Fruit fly (Drosophila melanogaster) whole organism, embryonic: Measurements from ENCODE around the gene Rbfox1.

Experiments used
- Ada2b ChIP-seq: fragments of 200-800 bp; sonication (Bioruptor generic); IDR thresholded peaks from 2 replicates; pipeline ENCODE4 v1.3.6; 2022; ENCODE audit warnings: missing biosample characterization, missing genetic modification characterization
- Atf3 ChIP-seq: fragments of 200-800 bp; sonication (Bioruptor generic); optimal IDR thresholded peaks from 3 replicates; lab custom pipeline; 2016; ENCODE audit warnings: missing biosample characterization, missing genetic modification characterization
- Blimp-1 ChIP-seq: fragments of 200-800 bp; sonication (Bioruptor generic); optimal IDR thresholded peaks from 3 replicates; lab custom pipeline; 2018; ENCODE audit warnings: missing biosample characterization, missing genetic modification characterization, mild to moderate bottlenecking, moderate library complexity, missing genetic modification reagents
- C15 ChIP-seq: fragments of 200-800 bp; sonication (Bioruptor generic); IDR thresholded peaks from 3 replicates; pipeline ENCODE4 v1.3.6; 2022; ENCODE audit warnings: missing biosample characterization, missing genetic modification characterization
- CG10209 ChIP-seq: fragments of 200-800 bp; sonication (Bioruptor generic); optimal IDR thresholded peaks from 3 replicates; lab custom pipeline; 2017; ENCODE audit warnings: missing biosample characterization, mild to moderate bottlenecking, missing genetic modification characterization, missing genetic modification reagents
- CG1024 ChIP-seq: fragments of 200-800 bp; sonication (Bioruptor generic); IDR thresholded peaks from 2 replicates; pipeline ENCODE4 v1.3.6; 2022; ENCODE audit warnings: missing biosample characterization, missing genetic modification characterization
- CG11247 ChIP-seq: fragments of 200-800 bp; sonication (Bioruptor generic); IDR thresholded peaks from 2 replicates; pipeline ENCODE4 v1.3.6; 2022; ENCODE audit warnings: missing biosample characterization, missing genetic modification characterization
- CG11398 ChIP-seq: fragments of 200-800 bp; sonication (Bioruptor generic); optimal IDR thresholded peaks from 2 replicates; lab custom pipeline; 2016; ENCODE audit warnings: missing biosample characterization, missing genetic modification characterization
- CG11696 ChIP-seq: fragments of 200-800 bp; sonication (Bioruptor generic); IDR thresholded peaks from 2 replicates; pipeline ENCODE4 v1.3.6; 2022; ENCODE audit warnings: missing biosample characterization, missing genetic modification characterization
- CG11723 ChIP-seq: fragments of 200-800 bp; sonication (Bioruptor generic); optimal IDR thresholded peaks from 2 replicates; lab custom pipeline; 2017; ENCODE audit warnings: missing biosample characterization, mild to moderate bottlenecking, missing genetic modification characterization
- CG13624 ChIP-seq: fragments of 200-800 bp; sonication (Bioruptor generic); optimal IDR thresholded peaks from 2 replicates; lab custom pipeline; 2016; ENCODE audit warnings: missing biosample characterization, missing genetic modification characterization
- CG15073 ChIP-seq: fragments of 200-800 bp; sonication (Bioruptor generic); optimal IDR thresholded peaks from 2 replicates; lab custom pipeline; 2016; ENCODE audit warnings: missing biosample characterization, missing genetic modification characterization
- CG17385 ChIP-seq: fragments of 200-800 bp; sonication (Bioruptor generic); optimal IDR thresholded peaks from 3 replicates; lab custom pipeline; 2018; ENCODE audit warnings: missing biosample characterization, mild to moderate bottlenecking, missing genetic modification characterization
- CG2116 ChIP-seq: fragments of 200-800 bp; sonication (Bioruptor generic); optimal IDR thresholded peaks from 3 replicates; lab custom pipeline; 2018; ENCODE audit warnings: missing biosample characterization, mild to moderate bottlenecking, missing genetic modification characterization
- CG2678 ChIP-seq: fragments of 200-800 bp; sonication (Bioruptor generic); optimal IDR thresholded peaks from 3 replicates; lab custom pipeline; 2019; ENCODE audit warnings: missing biosample characterization, mild to moderate bottlenecking, missing genetic modification characterization, moderate library complexity
- CG31224 ChIP-seq: fragments of 200-800 bp; sonication (Bioruptor generic); IDR thresholded peaks from 2 replicates; pipeline ENCODE4 v1.3.6; 2022; ENCODE audit warnings: missing biosample characterization, missing genetic modification characterization
- CG6654 ChIP-seq: fragments of 200-800 bp; sonication (Bioruptor generic); optimal IDR thresholded peaks from 2 replicates; lab custom pipeline; 2017; ENCODE audit warnings: missing biosample characterization, mild to moderate bottlenecking, missing genetic modification characterization
- CG6683 ChIP-seq: fragments of 200-800 bp; sonication (Bioruptor generic); optimal IDR thresholded peaks from 2 replicates; lab custom pipeline; 2017; ENCODE audit warnings: missing biosample characterization, mild to moderate bottlenecking, missing genetic modification characterization, missing genetic modification reagents
- CG6765 ChIP-seq: fragments of 200-800 bp; sonication (Bioruptor generic); optimal IDR thresholded peaks from 3 replicates; lab custom pipeline; 2017; ENCODE audit warnings: missing biosample characterization, mild to moderate bottlenecking, missing genetic modification characterization
- CG8290 ChIP-seq, 3 experiments: fragments of 200-800 bp; sonication (Bioruptor generic); optimal IDR thresholded peaks; 2 replicates each; lab custom pipeline; 2016 to 2019; ENCODE audit warnings: missing biosample characterization in 3 of 3, missing genetic modification characterization in 3 of 3, mild to moderate bottlenecking in 2 of 3, moderate library complexity in 1 of 3
- CG8388 ChIP-seq: fragments of 200-800 bp; sonication (Bioruptor generic); optimal IDR thresholded peaks from 2 replicates; lab custom pipeline; 2019; ENCODE audit warnings: missing biosample characterization, mild to moderate bottlenecking, missing genetic modification characterization, moderate library complexity
- CG8944 ChIP-seq: fragments of 200-800 bp; sonication (Bioruptor generic); optimal IDR thresholded peaks from 3 replicates; lab custom pipeline; 2016; ENCODE audit warnings: missing biosample characterization, missing genetic modification characterization
- D19B ChIP-seq: fragments of 200-800 bp; sonication (Bioruptor generic); optimal IDR thresholded peaks from 2 replicates; lab custom pipeline; 2017; ENCODE audit warnings: missing biosample characterization, mild to moderate bottlenecking, missing genetic modification characterization
- Drgx ChIP-seq: fragments of 200-800 bp; sonication (Bioruptor generic); IDR thresholded peaks from 2 replicates; pipeline ENCODE4 v1.3.6; 2022; ENCODE audit warnings: missing biosample characterization, missing genetic modification characterization
- HmgD ChIP-seq: fragments of 200-800 bp; sonication (Bioruptor generic); optimal IDR thresholded peaks from 3 replicates; lab custom pipeline; 2016; ENCODE audit warnings: missing biosample characterization, missing genetic modification characterization
- Hr78 ChIP-seq, 2 experiments: fragments of 200-800 bp in 1 of 2; fragments of >200 bp in 1 of 2; sonication (Bioruptor generic) in 1 of 2; optimal IDR thresholded peaks; 2 replicates each; lab custom pipeline; 2017 to 2019; ENCODE audit warnings: missing biosample characterization in 2 of 2, missing genetic modification characterization in 2 of 2, mild to moderate bottlenecking in 1 of 2, moderate library complexity in 1 of 2
- Myb ChIP-seq: fragments of 200-800 bp; sonication (Bioruptor generic); optimal IDR thresholded peaks from 2 replicates; lab custom pipeline; 2016; ENCODE audit warnings: missing biosample characterization, missing genetic modification characterization
- Oli ChIP-seq: fragments of 200-800 bp; sonication (Bioruptor generic); optimal IDR thresholded peaks from 2 replicates; lab custom pipeline; 2018; ENCODE audit warnings: missing biosample characterization, mild to moderate bottlenecking, missing genetic modification characterization, moderate library complexity
- Opbp ChIP-seq: fragments of 200-800 bp; sonication (Bioruptor generic); IDR thresholded peaks from 3 replicates; pipeline ENCODE4 v1.3.6; 2022; ENCODE audit warnings: missing biosample characterization, missing genetic modification characterization; ENCODE audit not compliant: partially characterized antibody
- Poxn ChIP-seq: fragments of 200-800 bp; sonication (Bioruptor generic); IDR thresholded peaks from 2 replicates; pipeline ENCODE4 v1.3.6; 2022; ENCODE audit warnings: missing biosample characterization, missing genetic modification characterization
- TFAM ChIP-seq: fragments of 200-800 bp; sonication (Bioruptor generic); optimal IDR thresholded peaks from 2 replicates; lab custom pipeline; 2017; ENCODE audit warnings: missing biosample characterization, missing genetic modification characterization, inconsistent platforms
- ara ChIP-seq: fragments of 200-800 bp; sonication (Bioruptor generic); IDR thresholded peaks from 2 replicates; pipeline ENCODE4 v1.3.6; 2022; ENCODE audit warnings: missing biosample characterization, missing genetic modification characterization
- cwo ChIP-seq: fragments of 200-800 bp; sonication (Bioruptor generic); optimal IDR thresholded peaks from 3 replicates; lab custom pipeline; 2017; ENCODE audit warnings: missing biosample characterization, missing genetic modification characterization, mild to moderate bottlenecking, moderate library complexity, missing genetic modification reagents
- da ChIP-seq: fragments of 200-800 bp; sonication (Bioruptor generic); optimal IDR thresholded peaks from 2 replicates; lab custom pipeline; 2016; ENCODE audit warnings: missing biosample characterization, missing genetic modification characterization
- dm ChIP-seq: fragments of 200-800 bp; sonication (Bioruptor generic); optimal IDR thresholded peaks from 3 replicates; lab custom pipeline; 2016; ENCODE audit warnings: missing biosample characterization, missing genetic modification characterization
- dmrt99B ChIP-seq: fragments of 200-800 bp; sonication (Bioruptor generic); optimal IDR thresholded peaks from 2 replicates; lab custom pipeline; 2018; ENCODE audit warnings: missing biosample characterization, mild to moderate bottlenecking, missing genetic modification characterization, moderate library complexity
- grau ChIP-seq: fragments of 200-800 bp; optimal IDR thresholded peaks from 3 replicates; lab custom pipeline; 2019; ENCODE audit warnings: missing biosample characterization, mild to moderate bottlenecking, missing genetic modification characterization, moderate library complexity
- ham ChIP-seq: fragments of 200-800 bp; sonication (Bioruptor generic); IDR thresholded peaks from 2 replicates; pipeline ENCODE4 v1.3.6; 2022; ENCODE audit warnings: missing biosample characterization, missing genetic modification characterization
- hbn ChIP-seq: fragments of 200-800 bp; sonication (Bioruptor generic); IDR thresholded peaks from 2 replicates; pipeline ENCODE4 v1.3.6; 2022; ENCODE audit warnings: missing biosample characterization, missing genetic modification characterization; ENCODE audit not compliant: partially characterized antibody
- inv ChIP-seq: fragments of 200-800 bp; sonication (Bioruptor generic); IDR thresholded peaks from 2 replicates; pipeline ENCODE4 v1.3.6; 2022; ENCODE audit warnings: missing biosample characterization, missing genetic modification characterization; ENCODE audit not compliant: partially characterized antibody
- lab ChIP-seq: fragments of 200-800 bp; sonication (Bioruptor generic); optimal IDR thresholded peaks from 3 replicates; lab custom pipeline; 2017; ENCODE audit warnings: missing biosample characterization, missing genetic modification characterization, mild to moderate bottlenecking, moderate library complexity, missing genetic modification reagents
- nom ChIP-seq: fragments of 200-800 bp; sonication (Bioruptor generic); optimal IDR thresholded peaks from 2 replicates; lab custom pipeline; 2017; ENCODE audit warnings: missing biosample characterization, missing genetic modification characterization, mild to moderate bottlenecking, moderate library complexity, missing genetic modification reagents
- org-1 ChIP-seq: fragments of 200-800 bp; sonication (Bioruptor generic); optimal IDR thresholded peaks from 2 replicates; lab custom pipeline; 2017; ENCODE audit warnings: missing biosample characterization, missing genetic modification characterization
- peb ChIP-seq: fragments of 200-800 bp; sonication (Bioruptor generic); IDR thresholded peaks from 2 replicates; pipeline ENCODE4 v1.3.6; 2022; ENCODE audit warnings: missing biosample characterization, missing genetic modification characterization
- phol ChIP-seq: fragments of 200-800 bp; sonication (Bioruptor generic); optimal IDR thresholded peaks from 3 replicates; lab custom pipeline; 2018; ENCODE audit warnings: missing biosample characterization, mild to moderate bottlenecking, missing genetic modification characterization, moderate library complexity
- psq ChIP-seq: fragments of 200-800 bp; sonication (Bioruptor generic); optimal IDR thresholded peaks from 2 replicates; lab custom pipeline; 2017; ENCODE audit warnings: missing biosample characterization, missing genetic modification characterization
- run ChIP-seq: fragments of 200-800 bp; sonication (Bioruptor generic); optimal IDR thresholded peaks from 3 replicates; lab custom pipeline; 2018; ENCODE audit warnings: missing biosample characterization, mild to moderate bottlenecking, missing genetic modification characterization
- salm ChIP-seq: fragments of 200-800 bp; sonication (Bioruptor generic); optimal IDR thresholded peaks from 2 replicates; lab custom pipeline; 2018; ENCODE audit warnings: missing biosample characterization, mild to moderate bottlenecking, missing genetic modification characterization
- tio ChIP-seq: fragments of 200-800 bp; sonication (Bioruptor generic); optimal IDR thresholded peaks from 2 replicates; lab custom pipeline; 2017; ENCODE audit warnings: missing biosample characterization, missing genetic modification characterization, inconsistent platforms
- wor ChIP-seq: fragments of 200-800 bp; sonication (Bioruptor generic); IDR thresholded peaks from 2 replicates; pipeline ENCODE4 v1.3.6; 2022; ENCODE audit warnings: missing biosample characterization, missing genetic modification characterization
- z ChIP-seq: fragments of 200-800 bp; sonication (Bioruptor generic); IDR thresholded peaks from 3 replicates; pipeline ENCODE4 v1.3.6; 2022; ENCODE audit warnings: missing biosample characterization, missing genetic modification characterization

The Rbfox1 gene

dm6 chr3L:10562235-10562634 lies 81.0 kb downstream of the Rbfox1 start (continued):
- no peak for TF ChIP-seq lab (GFP tag; lab: Kevin White, UChicago)
- no peak for TF ChIP-seq da (GFP tag; lab: Kevin White, UChicago)
- TF ChIP-seq salm (tag; lab: Kevin White, UChicago) = no peak
- TF ChIP-seq CG10209 = no peak
- peak; percentile 60; the same call in 1 of the 2 replicates for TF ChIP-seq Drgx (GFP tag; lab: Robert Waterston, UW)
- TF ChIP-seq ham (GFP tag; lab: Robert Waterston, UW) = no peak
- TF ChIP-seq CG11696 (GFP tag; lab: Robert Waterston, UW) = no peak
- TF ChIP-seq CG15073 (GFP tag; lab: Kevin White, UChicago) = no peak
- TF ChIP-seq CG2116 (GFP tag; lab: Kevin White, UChicago) = no peak
- no peak for TF ChIP-seq CG6765 (GFP tag; lab: Kevin White, UChicago)
- TF ChIP-seq Hr78 (GFP tag; optimal IDR thresholded peaks at IDR 0.05; lab: Kevin White, UChicago) = no peak
- no peak for TF ChIP-seq inv (GFP tag; lab: Robert Waterston, UW)
- no peak for TF ChIP-seq peb (GFP tag; lab: Robert Waterston, UW)
- TF ChIP-seq CG6683 (GFP tag; lab: Kevin White, UChicago) = no peak
- TF ChIP-seq C15 (GFP tag; lab: Robert Waterston, UW) = no peak
- TF ChIP-seq Atf3 = no peak
- TF ChIP-seq wor (GFP tag; lab: Robert Waterston, UW) = no peak
- TF ChIP-seq z (GFP tag; lab: Robert Waterston, UW) = no peak
- no peak for TF ChIP-seq CG8290 (GFP tag; optimal IDR thresholded peaks at IDR 0.05; lab: Kevin White, UChicago)
- TF ChIP-seq CG8290 (tag; optimal IDR thresholded peaks at IDR 0.05; lab: Kevin White, UChicago) = no peak
- TF ChIP-seq CG13624 (GFP tag; lab: Kevin White, UChicago) = no peak
- TF ChIP-seq Myb (GFP tag; lab: Kevin White, UChicago) = no peak
- TF ChIP-seq CG31224 (GFP tag; lab: Robert Waterston, UW) = no peak
- TF ChIP-seq Opbp (GFP tag; lab: Robert Waterston, UW) = no peak
- no peak for TF ChIP-seq CG17385
- TF ChIP-seq ara = 0 out of 2 replicates have a peak, but pooled peaks have one; percentile 8
- no peak for TF ChIP-seq nom (GFP tag; lab: Kevin White, UChicago)
- no peak for TF ChIP-seq Blimp-1
- peak; percentile 10 for TF ChIP-seq phol (tag; lab: Kevin White, UChicago)
- no peak for TF ChIP-seq Poxn (GFP tag; lab: Robert Waterston, UW)
- TF ChIP-seq Oli (tag; lab: Kevin White, UChicago) = peak; percentile 3
- no peak for TF ChIP-seq psq (GFP tag; lab: Kevin White, UChicago)
- 0 out of 2 replicates have a peak, but pooled peaks have one; percentile 22 for TF ChIP-seq Ada2b (GFP tag; lab: Robert Waterston, UW)
- TF ChIP-seq CG6654 (GFP tag; lab: Kevin White, UChicago) = no peak
- TF ChIP-seq D19B (GFP tag; lab: Kevin White, UChicago) = no peak
- TF ChIP-seq dm (GFP tag; lab: Kevin White, UChicago) = no peak
- no peak for TF ChIP-seq tio (GFP tag; lab: Kevin White, UChicago)
- TF ChIP-seq dmrt99B (tag; lab: Kevin White, UChicago) = peak; percentile 7
- no peak for TF ChIP-seq hbn (GFP tag; lab: Robert Waterston, UW)
- TF ChIP-seq TFAM (GFP tag; lab: Kevin White, UChicago) = no peak
- TF ChIP-seq org-1 (GFP tag; lab: Kevin White, UChicago) = no peak
- no peak for TF ChIP-seq run (tag; lab: Kevin White, UChicago)
- no peak for TF ChIP-seq cwo
- no peak for TF ChIP-seq CG8944 (GFP tag; lab: Kevin White, UChicago)
- peak; percentile 5 for TF ChIP-seq CG2678 (tag; lab: Kevin White, UChicago)
- no peak for TF ChIP-seq CG11398 (GFP tag; lab: Kevin White, UChicago)
- no peak for TF ChIP-seq CG8388
- no peak for TF ChIP-seq grau (tag; lab: Kevin White, UChicago)
- no peak for TF ChIP-seq CG11247 (GFP tag; lab: Robert Waterston, UW)
- no peak for TF ChIP-seq HmgD (GFP tag; lab: Kevin White, UChicago)
- TF ChIP-seq CG11723 (GFP tag; lab: Kevin White, UChicago) = no peak
- peak; percentile 27; the same call in 1 of the 2 replicates for TF ChIP-seq CG1024
